Fruit fly (Drosophila melanogaster): ENCODE data around the gene CG3815.

CG3815 gene

DNA sequence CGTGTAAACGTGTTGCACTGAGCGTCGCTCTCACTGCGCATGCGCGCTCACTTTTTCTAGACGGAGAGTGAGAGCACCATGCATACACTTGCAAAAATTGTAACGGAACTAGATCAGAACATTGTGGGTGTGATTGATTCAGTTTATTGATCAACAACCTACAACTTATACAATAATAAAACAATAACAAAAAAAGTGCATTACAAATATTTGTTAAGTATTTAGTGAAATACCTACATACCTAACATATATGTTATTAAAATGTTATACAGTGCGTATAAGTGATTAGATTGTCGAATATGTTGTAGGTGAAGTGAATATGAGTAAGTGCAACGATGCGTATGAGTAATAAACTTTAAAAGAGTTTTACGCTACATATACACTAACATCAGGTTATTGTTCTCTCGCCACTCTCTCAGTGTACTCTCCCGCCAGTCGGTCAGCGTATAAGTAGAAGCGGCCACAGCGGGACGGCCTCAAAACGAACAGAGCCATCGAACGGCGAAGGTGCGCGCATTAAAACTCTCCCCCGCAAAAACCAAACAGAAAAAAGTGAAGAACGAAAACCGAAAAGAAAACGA, 35.3 kb downstream of the CG3815 start, which contains the start of gene CG42240:
Gene CG42240, plus strand, starts transcription at position 474 of the 581 bp plus-strand sequence.
- TF ChIP-seq psq (GFP tag; optimal IDR thresholded peaks at IDR 0.05) (peak; percentile 87), Hr78 (GFP tag; optimal IDR thresholded peaks at IDR 0.05) (no peak), brk (GFP tag; optimal IDR thresholded peaks at IDR 0.05) (peak; percentile 75), Dif (GFP tag; optimal IDR thresholded peaks at IDR 0.05; ENCODE audit: partially characterized antibody) (peak; percentile 52), Myc (optimal IDR thresholded peaks at IDR 0.05) (no peak), sage (GFP tag; optimal IDR thresholded peaks at IDR 0.05) (peak; percentile 43), dl (GFP tag; optimal IDR thresholded peaks at IDR 0.05; ENCODE audit: insufficient read depth in 1 of 2, partially characterized antibody in 2 of 2) (peak in 1 of 2 experiments; percentile 24), Rel (GFP tag; optimal IDR thresholded peaks at IDR 0.05) (peak; percentile 49), Rel (tag; optimal IDR thresholded peaks at IDR 0.05) (peak; percentile 59), pan (optimal IDR thresholded peaks at IDR 0.05) (no peak), h (GFP tag; optimal IDR thresholded peaks at IDR 0.05) (peak; percentile 92), usp (GFP tag; optimal IDR thresholded peaks at IDR 0.05) (no peak), rgr (GFP tag; optimal IDR thresholded peaks at IDR 0.05) (peak; percentile 84), jim (GFP tag; optimal IDR thresholded peaks at IDR 0.05) (no peak), Abd-B (GFP tag; optimal IDR thresholded peaks at IDR 0.05) (no peak), CG32264 (GFP tag; optimal IDR thresholded peaks at IDR 0.05) (peak; percentile 61), OdsH (GFP tag; optimal IDR thresholded peaks at IDR 0.05) (peak; percentile 89), sv (GFP tag; optimal IDR thresholded peaks at IDR 0.05) (peak; percentile 61), woc (GFP tag; optimal IDR thresholded peaks at IDR 0.05) (peak; percentile 69), ey (GFP tag; optimal IDR thresholded peaks at IDR 0.05) (peak; percentile 87), tai (GFP tag; optimal IDR thresholded peaks at IDR 0.05) (no peak), Sp1 (GFP tag; optimal IDR thresholded peaks at IDR 0.05) (peak; percentile 94), lola (GFP tag; optimal IDR thresholded peaks at IDR 0.05) (no peak), GATAd (GFP tag; optimal IDR thresholded peaks at IDR 0.05) (peak; percentile 23), br (GFP tag; optimal IDR thresholded peaks at IDR 0.05) (peak; percentile 87), dsf (GFP tag; optimal IDR thresholded peaks at IDR 0.05; ENCODE audit: borderline replicate concordance) (peak; percentile 31), Dfd (GFP tag; optimal IDR thresholded peaks at IDR 0.05) (no peak), N (GFP tag; optimal IDR thresholded peaks at IDR 0.05) (no peak), Vsx2 (GFP tag; optimal IDR thresholded peaks at IDR 0.05; ENCODE audit: partially characterized antibody) (no peak), foxo (GFP tag; optimal IDR thresholded peaks at IDR 0.05) (peak; percentile 49 to 90), Jra (GFP tag; optimal IDR thresholded peaks at IDR 0.05) (peak; percentile 53), Mio (GFP tag; optimal IDR thresholded peaks at IDR 0.05) (no peak), CrebA (GFP tag; optimal IDR thresholded peaks at IDR 0.05; ENCODE audit: borderline replicate concordance) (peak; percentile 54), HLH106 (tag; optimal IDR thresholded peaks at IDR 0.05) (peak; percentile 90), CG9705 (GFP tag; optimal IDR thresholded peaks at IDR 0.05) (peak; percentile 84), dmrt93B (GFP tag; optimal IDR thresholded peaks at IDR 0.05) (peak; percentile 90), fru (GFP tag; optimal IDR thresholded peaks at IDR 0.05) (peak; percentile 92), Hr83 (GFP tag; optimal IDR thresholded peaks at IDR 0.05; ENCODE audit: poor library complexity, severe bottlenecking) (no peak), Hnf4 (GFP tag; optimal IDR thresholded peaks at IDR 0.05) (peak; percentile 75)

DNA sequence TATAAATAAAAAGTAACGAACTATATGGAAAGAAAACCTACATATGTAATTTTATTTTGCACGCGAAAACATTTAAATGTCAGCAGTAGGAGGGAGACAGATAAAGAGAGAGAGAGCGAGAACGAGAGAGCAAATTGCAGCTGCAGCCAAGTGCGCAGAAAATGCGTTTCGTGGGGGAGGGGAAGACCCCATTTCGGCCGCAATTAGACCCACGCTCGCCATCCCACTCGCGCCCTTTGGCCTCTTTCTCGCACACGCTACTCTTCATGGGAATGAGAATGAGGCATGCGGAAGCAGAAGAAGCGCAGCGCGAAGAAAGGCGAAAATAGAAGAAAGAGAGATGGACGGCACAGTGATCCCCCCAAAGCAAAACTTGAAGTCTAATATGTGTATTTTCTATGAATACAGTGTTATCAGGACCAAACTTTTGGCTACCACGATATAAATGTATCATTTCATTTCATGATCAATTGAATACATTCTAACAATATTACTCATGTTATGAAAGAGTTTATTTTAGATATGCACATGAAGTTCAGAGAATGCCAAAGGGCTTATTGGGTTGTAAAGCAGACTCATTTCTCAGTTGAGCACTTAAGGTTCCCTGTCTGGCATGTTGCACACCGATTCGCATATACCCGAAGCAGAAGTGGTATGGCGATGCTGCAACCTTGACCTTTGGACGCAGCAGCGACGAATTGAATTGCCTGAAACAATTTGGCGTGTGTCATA, 38.0 kb downstream of the CG3815 start:
- TF ChIP-seq jim (GFP tag; optimal IDR thresholded peaks at IDR 0.05) (no peak), ey (GFP tag; optimal IDR thresholded peaks at IDR 0.05) (peak; percentile 4), foxo (GFP tag; optimal IDR thresholded peaks at IDR 0.05) (peak in 1 of 2 experiments; percentile 15), rgr (GFP tag; optimal IDR thresholded peaks at IDR 0.05) (peak; percentile 2), Rel (GFP tag; optimal IDR thresholded peaks at IDR 0.05) (no peak), Rel (tag; optimal IDR thresholded peaks at IDR 0.05) (peak; percentile 93), CG9705 (GFP tag; optimal IDR thresholded peaks at IDR 0.05) (no peak)
